Fruit fly (Drosophila melanogaster): Measurements from ENCODE around the gene CG31869.

DNA sequence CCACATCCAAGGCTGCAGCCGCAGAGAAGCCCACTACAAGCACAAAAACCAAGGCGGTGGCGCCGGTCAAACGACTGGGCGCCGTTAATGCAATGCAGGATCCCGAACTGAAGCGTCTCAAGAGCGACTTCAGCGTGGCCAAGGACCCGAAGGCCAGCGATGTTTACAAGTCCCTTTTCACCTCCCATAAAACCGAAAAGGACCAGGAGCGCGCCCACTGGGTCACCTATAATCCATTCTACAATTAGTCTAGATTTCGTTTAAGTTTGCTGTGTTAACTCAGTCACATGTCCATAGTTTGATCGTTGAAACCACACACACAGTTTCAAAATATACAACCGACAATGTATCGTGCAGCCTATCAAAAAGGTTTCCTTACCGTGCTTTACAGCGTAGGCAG lies 71.0 kb downstream of the CG31869 start, which contains the start of gene CG17118:
- no peak for TF ChIP-seq CG13123 (GFP tag; optimal IDR thresholded peaks at IDR 0.05)
- no peak for TF ChIP-seq zfh2 (GFP tag; optimal IDR thresholded peaks at IDR 0.05)
- no peak for TF ChIP-seq Spps (tag; optimal IDR thresholded peaks at IDR 0.05)
- no peak for TF ChIP-seq CG30020 (tag; optimal IDR thresholded peaks at IDR 0.05)
- TF ChIP-seq CG10267 (tag; optimal IDR thresholded peaks at IDR 0.05) = no peak
- no peak for TF ChIP-seq CG2116 (GFP tag; optimal IDR thresholded peaks at IDR 0.05)
- no peak for TF ChIP-seq CG16813 (GFP tag; IDR thresholded peaks at IDR 0.05; ENCODE audit: partially characterized antibody)
- TF ChIP-seq CG14441 (GFP tag; IDR thresholded peaks at IDR 0.05) = no peak
- TF ChIP-seq al (GFP tag; IDR thresholded peaks at IDR 0.05) = no peak
- no peak for TF ChIP-seq rib (GFP tag; IDR thresholded peaks at IDR 0.05)
- no peak for TF ChIP-seq CG4404 (GFP tag; IDR thresholded peaks at IDR 0.05)
- TF ChIP-seq C15 (GFP tag; IDR thresholded peaks at IDR 0.05) = no peak
- TF ChIP-seq CG1832 (GFP tag; optimal IDR thresholded peaks at IDR 0.05) = no peak
- TF ChIP-seq Ravus (GFP tag; IDR thresholded peaks at IDR 0.05) = no peak
